Fruit fly (Drosophila melanogaster) whole organism, adult: ENCODE measurements around the gene CG6094.

Source experiments
- CG11617 ChIP-seq: fragments of 200-800 bp; sonication (Bioruptor generic); optimal IDR thresholded peaks from 2 replicates; lab custom pipeline; 2017; ENCODE audit warnings: mild to moderate bottlenecking, missing biosample characterization, missing genetic modification reagents, missing genetic modification characterization
- CG12768 ChIP-seq: fragments of 200-800 bp; sonication (Bioruptor generic); optimal IDR thresholded peaks from 2 replicates; lab custom pipeline; 2017; ENCODE audit warnings: missing biosample characterization, missing genetic modification characterization, mild to moderate bottlenecking, moderate library complexity, missing genetic modification reagents
- CG14711 ChIP-seq: fragments of 200-800 bp; sonication (Bioruptor generic); optimal IDR thresholded peaks from 2 replicates; lab custom pipeline; 2018; ENCODE audit warnings: missing biosample characterization, mild to moderate bottlenecking, missing genetic modification characterization, moderate library complexity
- CG1620 ChIP-seq: fragments of 200-800 bp; sonication (Bioruptor generic); optimal IDR thresholded peaks from 2 replicates; lab custom pipeline; 2016; ENCODE audit warnings: missing biosample characterization, missing genetic modification characterization
- CG33017 ChIP-seq: fragments of 200-800 bp; sonication (Bioruptor generic); optimal IDR thresholded peaks from 2 replicates; lab custom pipeline; 2018; ENCODE audit warnings: missing biosample characterization, mild to moderate bottlenecking, missing genetic modification characterization, moderate library complexity
- CG5204 ChIP-seq: fragments of 200-800 bp; sonication (Bioruptor generic); optimal IDR thresholded peaks from 2 replicates; lab custom pipeline; 2016; ENCODE audit warnings: missing biosample characterization, missing genetic modification characterization
- CG7045 ChIP-seq: fragments of 200-800 bp; sonication (Bioruptor generic); optimal IDR thresholded peaks from 2 replicates; lab custom pipeline; 2017; ENCODE audit warnings: missing biosample characterization, mild to moderate bottlenecking, missing genetic modification characterization
- CG7101 ChIP-seq: fragments of 200-800 bp; sonication (Bioruptor generic); optimal IDR thresholded peaks from 2 replicates; lab custom pipeline; 2018; ENCODE audit warnings: missing biosample characterization, mild to moderate bottlenecking, missing genetic modification characterization, moderate library complexity
- Clk ChIP-seq: fragments of 200-800 bp; sonication (Bioruptor generic); optimal IDR thresholded peaks from 2 replicates; lab custom pipeline; 2017; ENCODE audit warnings: missing biosample characterization, missing genetic modification characterization
- Crg-1 ChIP-seq: fragments of 200-800 bp; sonication (Bioruptor generic); optimal IDR thresholded peaks from 2 replicates; lab custom pipeline; 2016; ENCODE audit warnings: missing biosample characterization, missing genetic modification characterization
- Hr96 ChIP-seq: fragments of 200-800 bp; sonication (Bioruptor generic); optimal IDR thresholded peaks from 2 replicates; lab custom pipeline; 2016; ENCODE audit warnings: missing biosample characterization, missing genetic modification characterization
- Mnt ChIP-seq: fragments of 200-800 bp; sonication (Bioruptor generic); optimal IDR thresholded peaks from 2 replicates; lab custom pipeline; 2016; ENCODE audit warnings: missing biosample characterization, mild to moderate bottlenecking, missing genetic modification characterization
- bab1 ChIP-seq: fragments of 200-800 bp; sonication (Bioruptor generic); optimal IDR thresholded peaks from 3 replicates; lab custom pipeline; 2019; ENCODE audit warnings: missing biosample characterization, mild to moderate bottlenecking, missing genetic modification characterization, moderate library complexity
- cic ChIP-seq: fragments of 200-800 bp; sonication (Bioruptor generic); optimal IDR thresholded peaks from 2 replicates; lab custom pipeline; 2017; ENCODE audit warnings: missing biosample characterization, mild to moderate bottlenecking, missing genetic modification characterization, moderate library complexity
- cnc ChIP-seq, 2 experiments: fragments of >200 bp; optimal IDR thresholded peaks; 2 replicates each; lab custom pipeline; 2017
- kay ChIP-seq: fragments of 200-800 bp; sonication (Bioruptor generic); peaks from one replicate; lab custom pipeline; 2016; ENCODE audit warnings: missing biosample characterization, missing genetic modification characterization, borderline replicate concordance
- ovo ChIP-seq: fragments of 200-800 bp; sonication (Bioruptor generic); optimal IDR thresholded peaks from 2 replicates; lab custom pipeline; 2016; ENCODE audit warnings: missing biosample characterization, missing genetic modification characterization
- pad ChIP-seq: fragments of 200-800 bp; sonication (Bioruptor generic); optimal IDR thresholded peaks from 3 replicates; lab custom pipeline; 2017; ENCODE audit warnings: missing biosample characterization, missing genetic modification characterization, mild to moderate bottlenecking, moderate library complexity, missing genetic modification reagents
- tj ChIP-seq: fragments of 200-800 bp; sonication (Bioruptor generic); optimal IDR thresholded peaks from 3 replicates; lab custom pipeline; 2017; ENCODE audit warnings: missing biosample characterization, mild to moderate bottlenecking, missing genetic modification characterization, moderate library complexity
- toe ChIP-seq: fragments of 200-800 bp; sonication (Bioruptor generic); optimal IDR thresholded peaks from 2 replicates; lab custom pipeline; 2016; ENCODE audit warnings: missing biosample characterization, missing genetic modification characterization

CG6094 gene

dm6 chr2L:10470211-10470610, 36.7 kb upstream of the CG6094 start:
- TF ChIP-seq CG14711 (tag; lab: Kevin White, UChicago) (no peak), CG1620 (GFP tag; lab: Kevin White, UChicago) (no peak), CG33017 (tag; lab: Kevin White, UChicago) (no peak), CG7101 (tag; lab: Kevin White, UChicago) (no peak), kay (no peak), Mnt (GFP tag; lab: Kevin White, UChicago) (no peak), Crg-1 (GFP tag; lab: Kevin White, UChicago) (no peak), Hr96 (GFP tag; lab: Kevin White, UChicago) (no peak), cnc (optimal IDR thresholded peaks at IDR 0.05; lab: Kevin White, UChicago) (no peak), CG5204 (GFP tag; lab: Kevin White, UChicago) (no peak), CG12768 (GFP tag; lab: Kevin White, UChicago) (no peak), bab1 (GFP tag; lab: Kevin White, UChicago) (no peak), tj (GFP tag; lab: Kevin White, UChicago) (no peak), ovo (GFP tag; lab: Kevin White, UChicago) (no peak), Clk (GFP tag; lab: Kevin White, UChicago) (no peak), cic (GFP tag; lab: Kevin White, UChicago) (no peak), CG11617 (GFP tag; lab: Kevin White, UChicago) (no peak), toe (GFP tag; lab: Kevin White, UChicago) (no peak), pad (no peak)

- TF ChIP-seq toe (GFP tag; lab: Kevin White, UChicago) (no peak), Clk (GFP tag; lab: Kevin White, UChicago) (no peak), CG14711 (tag; lab: Kevin White, UChicago) (no peak), tj (GFP tag; lab: Kevin White, UChicago) (no peak), pad (no peak), CG5204 (GFP tag; lab: Kevin White, UChicago) (no peak), Crg-1 (GFP tag; lab: Kevin White, UChicago) (no peak), kay (peak; percentile 67)
These were observed 34.6 kb upstream of the CG6094 start for dm6 chr2L:10472257-10472656.

dm6 chr2L:10474268-10474678, 32.6 kb upstream of the CG6094 start, which contains the start of gene RluA-1:
Gene RluA-1 (minus strand): TSS chr2L:10474349.
- peak; percentile 66 for TF ChIP-seq CG11617 (GFP tag; lab: Kevin White, UChicago)
- TF ChIP-seq ovo (GFP tag; lab: Kevin White, UChicago) = peak; percentile 11
- TF ChIP-seq tj (GFP tag; lab: Kevin White, UChicago) = peak; percentile 40
- TF ChIP-seq Clk (GFP tag; lab: Kevin White, UChicago) = peak; percentile 28
- TF ChIP-seq kay = peak; percentile 82
- peak; percentile 54 for TF ChIP-seq Mnt (GFP tag; lab: Kevin White, UChicago)
- TF ChIP-seq cnc (optimal IDR thresholded peaks at IDR 0.05; lab: Kevin White, UChicago) = no peak
- TF ChIP-seq Hr96 (GFP tag; lab: Kevin White, UChicago) = peak; percentile 61
- no peak for TF ChIP-seq CG5204 (GFP tag; lab: Kevin White, UChicago)
- TF ChIP-seq toe (GFP tag; lab: Kevin White, UChicago) = no peak
- peak; percentile 4 for TF ChIP-seq cic (GFP tag; lab: Kevin White, UChicago)
- peak; percentile 90 for TF ChIP-seq CG33017 (tag; lab: Kevin White, UChicago)
- TF ChIP-seq CG7101 (tag; lab: Kevin White, UChicago) = peak; percentile 89
- TF ChIP-seq CG7045 (GFP tag; lab: Kevin White, UChicago) = peak; percentile 93
- TF ChIP-seq CG1620 (GFP tag; lab: Kevin White, UChicago) = peak; percentile 38
- TF ChIP-seq bab1 (GFP tag; lab: Kevin White, UChicago) = peak; percentile 76
- TF ChIP-seq Crg-1 (GFP tag; lab: Kevin White, UChicago) = peak; percentile 59
- TF ChIP-seq CG12768 (GFP tag; lab: Kevin White, UChicago) = peak; percentile 86
- TF ChIP-seq pad = peak; percentile 65
- peak; percentile 85 for TF ChIP-seq CG14711 (tag; lab: Kevin White, UChicago)

dm6 chr2L:10474815-10475214, 32.1 kb upstream of the CG6094 start:
- no peak for TF ChIP-seq CG7045 (GFP tag; lab: Kevin White, UChicago)

- no peak for TF ChIP-seq CG7045 (GFP tag; lab: Kevin White, UChicago)
- no peak for TF ChIP-seq pad
- TF ChIP-seq CG7101 (tag; lab: Kevin White, UChicago) = no peak
- TF ChIP-seq Clk (GFP tag; lab: Kevin White, UChicago) = no peak
These were observed 30.0 kb upstream of the CG6094 start, which contains the start of gene RluA-2 for dm6 chr2L:10476879-10477278. Gene RluA-2 (plus strand): TSS chr2L:10477073.

- TF ChIP-seq Mnt (GFP tag; lab: Kevin White, UChicago) (peak; percentile 42), CG33017 (tag; lab: Kevin White, UChicago) (no peak)
These were observed 27.0 kb upstream of the CG6094 start for dm6 chr2L:10479859-10480258.

- no peak for TF ChIP-seq CG5204 (GFP tag; lab: Kevin White, UChicago)
- TF ChIP-seq CG12768 (GFP tag; lab: Kevin White, UChicago) = no peak
- TF ChIP-seq Crg-1 (GFP tag; lab: Kevin White, UChicago) = no peak
- TF ChIP-seq cnc (optimal IDR thresholded peaks at IDR 0.05; lab: Kevin White, UChicago) = no peak
- no peak for TF ChIP-seq ovo (GFP tag; lab: Kevin White, UChicago)
- no peak for TF ChIP-seq bab1 (GFP tag; lab: Kevin White, UChicago)
- TF ChIP-seq CG14711 (tag; lab: Kevin White, UChicago) = no peak
- TF ChIP-seq Clk (GFP tag; lab: Kevin White, UChicago) = no peak
- no peak for TF ChIP-seq CG7101 (tag; lab: Kevin White, UChicago)
- TF ChIP-seq CG7045 (GFP tag; lab: Kevin White, UChicago) = no peak
- no peak for TF ChIP-seq tj (GFP tag; lab: Kevin White, UChicago)
- TF ChIP-seq CG1620 (GFP tag; lab: Kevin White, UChicago) = no peak
These were observed 23.8 kb upstream of the CG6094 start, which contains the start of gene Grip75 for dm6 chr2L:10483073-10483472. Gene Grip75 (plus strand): TSS chr2L:10483295.
